Worm (Caenorhabditis elegans): ENCODE measurements around the gene Y32F6A.4.

Y32F6A.4 gene

DNA sequence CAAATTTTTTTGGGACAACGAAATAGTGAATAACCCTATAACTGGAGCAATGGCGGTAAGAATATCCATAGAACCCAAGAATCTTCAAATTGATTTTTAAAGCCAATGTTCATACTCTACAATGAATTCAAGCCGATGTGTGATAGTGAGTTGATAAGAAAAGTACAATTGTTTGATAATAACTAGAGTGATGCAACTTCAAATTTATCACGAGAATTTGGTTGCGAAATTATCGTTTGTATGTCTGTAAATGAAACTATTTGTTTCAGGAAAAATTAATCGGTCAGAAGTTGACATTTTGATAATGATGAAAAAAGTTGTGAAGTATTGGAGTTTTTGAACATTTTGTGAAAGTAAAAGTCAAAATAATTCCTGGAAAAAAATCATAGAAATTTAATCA lies 34.6 kb downstream of the Y32F6A.4 start:
- TF ChIP-seq fos-1 (tag; optimal IDR thresholded peaks at IDR 0.05): no peak
- no peak for TF ChIP-seq fkh-10 (GFP tag; optimal IDR thresholded peaks at IDR 0.05)
- no peak for TF ChIP-seq nhr-19 (GFP tag; conservative IDR thresholded peaks at IDR 0.05)
- TF ChIP-seq elt-2 (tag; optimal IDR thresholded peaks at IDR 0.05): peak; percentile 93
- no peak for TF ChIP-seq nhr-85 (tag)
- peak; percentile 1 for TF ChIP-seq nhr-90 (tag; optimal IDR thresholded peaks at IDR 0.05; ENCODE audit: poor library complexity)
- no peak for TF ChIP-seq egl-27 (tag; optimal IDR thresholded peaks at IDR 0.05)
- no peak for TF ChIP-seq ama-1 (optimal IDR thresholded peaks at IDR 0.05)
- TF ChIP-seq unc-86 (tag; optimal IDR thresholded peaks at IDR 0.05): no peak
- no peak for TF ChIP-seq swsn-7 (tag; optimal IDR thresholded peaks at IDR 0.05)
- TF ChIP-seq zag-1 (tag; optimal IDR thresholded peaks at IDR 0.05): no peak
- TF ChIP-seq nhr-12 (tag; optimal IDR thresholded peaks at IDR 0.05): no peak
- no peak for TF ChIP-seq sptf-1 (tag; optimal IDR thresholded peaks at IDR 0.05)
- no peak for TF ChIP-seq F16B12.6 (tag; optimal IDR thresholded peaks at IDR 0.05)
- TF ChIP-seq zip-4 (GFP tag; optimal IDR thresholded peaks at IDR 0.05): no peak
- TF ChIP-seq pqm-1 (tag; optimal IDR thresholded peaks at IDR 0.05): peak; percentile 72
- no peak for TF ChIP-seq C34B4.2 (tag; optimal IDR thresholded peaks at IDR 0.05)
- no peak for TF ChIP-seq irx-1 (tag; optimal IDR thresholded peaks at IDR 0.05)
- TF ChIP-seq dsc-1 (tag; optimal IDR thresholded peaks at IDR 0.05): no peak
- TF ChIP-seq lin-35 (GFP tag; optimal IDR thresholded peaks at IDR 0.05): peak in 1 of 2 experiments; percentile 49
- peak; percentile 16 for TF ChIP-seq nhr-71 (tag; optimal IDR thresholded peaks at IDR 0.05)
- TF ChIP-seq unc-30 (tag; optimal IDR thresholded peaks at IDR 0.05): no peak
- no peak for TF ChIP-seq efl-1 (optimal IDR thresholded peaks at IDR 0.05)
- TF ChIP-seq efl-1 (GFP tag; optimal IDR thresholded peaks at IDR 0.05 in 1 of 2): no peak
- no peak for TF ChIP-seq pag-3 (tag; optimal IDR thresholded peaks at IDR 0.05; ENCODE audit: borderline replicate concordance, insufficient read depth)
- TF ChIP-seq Y116A8C.19 (tag; optimal IDR thresholded peaks at IDR 0.05; ENCODE audit: borderline replicate concordance): no peak
- TF ChIP-seq isw-1 (GFP tag; IDR thresholded peaks at IDR 0.05): no peak
- no peak for TF ChIP-seq sox-4 (tag; optimal IDR thresholded peaks at IDR 0.05)
- TF ChIP-seq nhr-20 (tag; optimal IDR thresholded peaks at IDR 0.05): peak; percentile 73
- TF ChIP-seq lsy-2 (tag; optimal IDR thresholded peaks at IDR 0.05): no peak

- TF ChIP-seq ztf-4 (tag; optimal IDR thresholded peaks at IDR 0.05) (no peak), egl-13 (tag; optimal IDR thresholded peaks at IDR 0.05) (no peak), mab-9 (GFP tag; IDR thresholded peaks at IDR 0.05) (no peak), F16B12.6 (tag; optimal IDR thresholded peaks at IDR 0.05) (no peak), efl-1 (optimal IDR thresholded peaks at IDR 0.05) (no peak), efl-1 (GFP tag; optimal IDR thresholded peaks at IDR 0.05 in 1 of 2) (no peak), C34B4.2 (tag; optimal IDR thresholded peaks at IDR 0.05) (no peak), nhr-47 (tag; optimal IDR thresholded peaks at IDR 0.05) (no peak), lin-15B (tag; optimal IDR thresholded peaks at IDR 0.05) (no peak), fkh-8 (tag; optimal IDR thresholded peaks at IDR 0.05) (no peak), nhr-85 (tag) (peak; percentile 54), lin-39 (tag; optimal IDR thresholded peaks at IDR 0.05) (no peak), nhr-84 (tag; optimal IDR thresholded peaks at IDR 0.05) (no peak), grh-1 (GFP tag; IDR thresholded peaks at IDR 0.05) (no peak), hlh-4 (tag; optimal IDR thresholded peaks at IDR 0.05) (no peak), alr-1 (tag; optimal IDR thresholded peaks at IDR 0.05; ENCODE audit: borderline replicate concordance) (no peak), pqm-1 (tag; optimal IDR thresholded peaks at IDR 0.05) (no peak), hlh-17 (GFP tag; optimal IDR thresholded peaks at IDR 0.05; ENCODE audit: borderline replicate concordance) (no peak), fkh-4 (tag; optimal IDR thresholded peaks at IDR 0.05; ENCODE audit: borderline replicate concordance) (no peak), lsy-2 (tag; optimal IDR thresholded peaks at IDR 0.05) (no peak), ztf-11 (tag; optimal IDR thresholded peaks at IDR 0.05) (no peak), jun-1 (tag; optimal IDR thresholded peaks at IDR 0.05) (no peak), ets-5 (GFP tag; IDR thresholded peaks at IDR 0.05) (no peak), xbp-1 (tag; optimal IDR thresholded peaks at IDR 0.05) (no peak), aly-2 (tag; optimal IDR thresholded peaks at IDR 0.05) (no peak), zip-4 (GFP tag; optimal IDR thresholded peaks at IDR 0.05) (no peak), unc-30 (tag; optimal IDR thresholded peaks at IDR 0.05) (no peak), sptf-1 (tag; optimal IDR thresholded peaks at IDR 0.05) (no peak), nhr-76 (tag; optimal IDR thresholded peaks at IDR 0.05) (no peak), ces-1 (GFP tag; optimal IDR thresholded peaks at IDR 0.05) (no peak), dpl-1 (GFP tag; optimal IDR thresholded peaks at IDR 0.05) (no peak), fos-1 (tag; optimal IDR thresholded peaks at IDR 0.05) (no peak), nhr-71 (tag; optimal IDR thresholded peaks at IDR 0.05) (no peak), isw-1 (GFP tag; IDR thresholded peaks at IDR 0.05) (no peak), nhr-28 (tag; optimal IDR thresholded peaks at IDR 0.05) (no peak)
These were observed 35.4 kb downstream of the Y32F6A.4 start, which contains the start of gene ugt-2 for ce11 chrV:10398431-10398830. Gene ugt-2 (plus strand): TSS chrV:10398801.
